Worm (Caenorhabditis elegans) whole organism, midembryonic: Measurements from ENCODE around the gene T12C9.7.

Experiments used
- cog-1 ChIP-seq: sonication (generic microtip); optimal IDR thresholded peaks from 2 replicates; lab custom pipeline; 2016; ENCODE audit warnings: missing genetic modification characterization, missing compliant biosample characterization
- flt-1 ChIP-seq: fragments of 200-800 bp; sonication (Bioruptor generic); IDR thresholded peaks from 2 replicates; pipeline ENCODE4 v1.3.6; 2022; ENCODE audit warnings: missing genetic modification characterization, missing compliant biosample characterization
- med-1 ChIP-seq: sonication (generic microtip); optimal IDR thresholded peaks from 2 replicates; lab custom pipeline; 2017; ENCODE audit warnings: missing genetic modification characterization, mild to moderate bottlenecking, missing compliant biosample characterization, antibody characterized with exemption, missing genetic modification reagents; ENCODE audit not compliant: insufficient read depth
- ref-1 ChIP-seq: fragments of 200-800 bp; sonication (Bioruptor generic); conservative IDR thresholded peaks from 2 replicates; pipeline ENCODE4 v1.3.6; 2022; ENCODE audit warnings: missing genetic modification reagents, missing genetic modification characterization, missing compliant biosample characterization
- tab-1 ChIP-seq: fragments of 200-800 bp; sonication (Bioruptor generic); IDR thresholded peaks from 2 replicates; pipeline ENCODE4 v1.3.6; 2022; ENCODE audit warnings: missing genetic modification characterization, missing compliant biosample characterization
- ztf-29 ChIP-seq: fragments of 200-800 bp; sonication (Bioruptor generic); IDR thresholded peaks from 2 replicates; pipeline ENCODE4 v1.3.6; 2022; ENCODE audit warnings: missing genetic modification reagents, missing genetic modification characterization, missing compliant biosample characterization

DNA sequence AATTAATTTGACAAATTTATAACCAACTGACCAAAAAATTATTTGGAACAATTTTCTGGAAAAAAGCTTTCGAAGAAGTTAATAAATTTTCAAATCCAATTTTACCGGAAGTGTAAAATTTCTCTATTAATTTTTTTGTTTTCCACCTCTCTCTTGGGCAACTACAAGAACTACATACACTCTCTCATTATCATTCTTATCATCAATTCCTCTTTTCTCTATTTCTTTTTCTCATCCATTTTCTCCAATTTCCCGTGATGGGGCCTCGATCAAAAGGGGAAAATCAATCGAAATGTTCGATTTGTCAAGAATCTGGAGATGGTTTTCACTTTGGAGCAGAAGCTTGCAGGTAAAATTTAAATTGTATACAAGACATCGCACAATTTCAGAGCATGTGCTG is 27.6 kb downstream of the T12C9.7 start, which contains the start of gene nhr-109:
- TF ChIP-seq flt-1 (GFP tag; lab: Robert Waterston, UW) (no peak), ref-1 (GFP tag; lab: Robert Waterston, UW) (no peak), ztf-29 (GFP tag; lab: Robert Waterston, UW) (no peak), med-1 (no peak), cog-1 (tag; lab: Kevin White, UChicago) (no peak), tab-1 (GFP tag; lab: Robert Waterston, UW) (no peak)
